Worm (Caenorhabditis elegans): ENCODE measurements around the gene cdk-4.

Gene cdk-4

DNA sequence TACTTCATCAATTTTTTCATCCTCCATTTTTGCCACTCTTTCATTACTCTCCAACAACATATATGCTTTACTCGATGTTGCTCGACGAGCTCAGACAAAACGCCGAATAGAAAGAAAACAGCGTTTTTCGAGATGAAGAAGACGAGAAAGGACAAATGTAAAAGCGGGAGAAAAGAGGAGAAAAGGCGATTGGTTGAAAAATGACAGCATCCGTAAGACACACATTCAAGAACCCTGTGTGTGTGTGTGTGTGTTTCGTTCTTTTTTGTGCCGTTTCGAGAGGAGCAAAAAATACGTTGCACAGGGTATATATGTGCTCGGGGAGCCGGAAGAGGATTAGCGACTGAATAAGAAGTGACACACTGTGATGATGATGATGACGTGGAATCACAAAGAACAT lies 24.9 kb downstream of the cdk-4 start:
- peak in 1 of 2 experiments; percentile 96 for TF ChIP-seq unc-62 (GFP tag; optimal IDR thresholded peaks at IDR 0.05 in 1 of 2)
- no peak for TF ChIP-seq unc-62 (tag; optimal IDR thresholded peaks at IDR 0.05)
- peak; percentile 46; the same call in 1 of the 2 replicates for TF ChIP-seq hmg-1.1 (GFP tag; IDR thresholded peaks at IDR 0.05)
- TF ChIP-seq dmd-9 (GFP tag; IDR thresholded peaks at IDR 0.05) = no peak
- 0 out of 2 replicates have a peak, but pooled peaks have one; percentile 20 for TF ChIP-seq ctbp-1 (GFP tag; IDR thresholded peaks at IDR 0.05)

ce11 chrX:13484813-13485212 lies 33.9 kb downstream of the cdk-4 start, which contains the start of gene srd-51:
srd-51 (minus strand) TSS chrX:13484913.
- TF ChIP-seq php-3 (GFP tag; IDR thresholded peaks at IDR 0.05) (no peak), hmg-1.1 (GFP tag; IDR thresholded peaks at IDR 0.05) (no peak), unc-130 (GFP tag; optimal IDR thresholded peaks at IDR 0.05) (no peak), spr-3 (GFP tag; optimal IDR thresholded peaks at IDR 0.05) (no peak), sdz-12 (GFP tag; optimal IDR thresholded peaks at IDR 0.05) (no peak), cey-2 (tag; optimal IDR thresholded peaks at IDR 0.05; ENCODE audit: borderline replicate concordance, insufficient read depth) (no peak), pha-4 (GFP tag; IDR thresholded peaks at IDR 0.05) (no peak), pha-4 (tag; optimal IDR thresholded peaks at IDR 0.05) (no peak), lin-39 (tag; optimal IDR thresholded peaks at IDR 0.05) (no peak), nhr-28 (tag; optimal IDR thresholded peaks at IDR 0.05) (no peak), saeg-2 (GFP tag; IDR thresholded peaks at IDR 0.05) (no peak), tra-1 (GFP tag; IDR thresholded peaks at IDR 0.05) (no peak), attf-4 (tag; optimal IDR thresholded peaks at IDR 0.05) (no peak), ZK546.5 (tag; optimal IDR thresholded peaks at IDR 0.05) (no peak), hif-1 (tag; optimal IDR thresholded peaks at IDR 0.05) (no peak), nhr-76 (tag; optimal IDR thresholded peaks at IDR 0.05) (no peak), Y5F2A.4 (GFP tag; optimal IDR thresholded peaks at IDR 0.05) (no peak)

ce11 chrX:13481704-13482103 lies 37.0 kb downstream of the cdk-4 start, which contains the start of gene srd-50:
srd-50 (minus strand) TSS chrX:13481804.
- TF ChIP-seq aha-1 (tag) (peak; percentile 66), lir-3 (tag; optimal IDR thresholded peaks at IDR 0.05) (no peak)

DNA sequence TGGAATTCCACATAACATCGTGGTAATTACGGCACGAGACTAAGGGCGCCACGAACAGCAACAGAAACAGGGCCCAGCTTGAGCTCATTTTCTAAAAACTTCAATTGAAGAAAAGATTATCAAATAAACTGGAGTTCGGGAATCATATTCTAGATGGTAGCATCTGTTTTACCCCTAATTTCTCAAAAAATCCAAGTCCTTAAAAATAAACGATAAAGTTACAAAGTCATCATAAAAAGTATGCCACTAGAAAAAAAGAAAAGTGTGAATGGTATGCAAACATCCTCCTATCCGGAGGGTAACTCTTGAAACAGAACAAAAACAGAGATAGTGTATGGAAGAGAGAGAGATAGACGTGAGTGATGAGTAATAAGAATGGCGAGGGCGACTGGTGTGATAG lies 41.4 kb downstream of the cdk-4 start, which contains the start of gene efn-3:
Gene efn-3 (minus strand): TSS at position 101 of the 400 bp plus-strand sequence.
- TF ChIP-seq F37D6.2 (tag; optimal IDR thresholded peaks at IDR 0.05) (no peak), snpc-1.2 (GFP tag; IDR thresholded peaks at IDR 0.05) (no peak)

ce11 chrX:13471855-13472254 lies 46.9 kb downstream of the cdk-4 start, which contains the start of gene tre-4:
tre-4 (plus strand) TSS chrX:13472155.
- no peak for TF ChIP-seq saeg-2 (GFP tag; IDR thresholded peaks at IDR 0.05)
- TF ChIP-seq arid-1 (GFP tag; conservative IDR thresholded peaks at IDR 0.05) = no peak
- TF ChIP-seq gei-8 (GFP tag; optimal IDR thresholded peaks at IDR 0.05) = no peak
- no peak for TF ChIP-seq daf-16 (GFP tag; optimal IDR thresholded peaks at IDR 0.05)
- no peak for TF ChIP-seq daf-16 (tag; optimal IDR thresholded peaks at IDR 0.05)
- no peak for TF ChIP-seq D1046.2 (GFP tag; IDR thresholded peaks at IDR 0.05)
- TF ChIP-seq nhr-10 (tag; optimal IDR thresholded peaks at IDR 0.05) = no peak
- no peak for TF ChIP-seq unc-39 (tag; optimal IDR thresholded peaks at IDR 0.05)
- TF ChIP-seq dmd-9 (GFP tag; IDR thresholded peaks at IDR 0.05) = no peak
- TF ChIP-seq R02D3.7 (tag; optimal IDR thresholded peaks at IDR 0.05) = no peak
- no peak for TF ChIP-seq nhr-77 (tag; optimal IDR thresholded peaks at IDR 0.05)
- no peak for TF ChIP-seq lin-29 (GFP tag; IDR thresholded peaks at IDR 0.05)
- no peak for TF ChIP-seq mxl-3 (GFP tag; optimal IDR thresholded peaks at IDR 0.05)
- no peak for TF ChIP-seq mes-2 (tag; optimal IDR thresholded peaks at IDR 0.05; ENCODE audit: poor library complexity, severe bottlenecking)

Data from whole organism, L4 larva.